Fruit fly (Drosophila melanogaster) whole organism, embryonic: ENCODE data around the gene Rpt4.

ENCODE experiments used
- B-H1 ChIP-seq: fragments of 200-800 bp; sonication (Bioruptor generic); IDR thresholded peaks from 3 replicates; pipeline ENCODE4 v1.3.6; 2022; ENCODE audit warnings: missing biosample characterization, missing genetic modification characterization
- CG11085 ChIP-seq: fragments of 200-800 bp; sonication (Bioruptor generic); IDR thresholded peaks from 2 replicates; pipeline ENCODE4 v1.3.6; 2022; ENCODE audit warnings: missing biosample characterization, missing genetic modification characterization
- CG11723 ChIP-seq: fragments of 200-800 bp; sonication (Bioruptor generic); optimal IDR thresholded peaks from 2 replicates; lab custom pipeline; 2017; ENCODE audit warnings: missing biosample characterization, mild to moderate bottlenecking, missing genetic modification characterization
- CG14667 ChIP-seq: fragments of 200-800 bp; sonication (Bioruptor generic); IDR thresholded peaks from 2 replicates; pipeline ENCODE4 v1.3.6; 2022; ENCODE audit warnings: missing biosample characterization, missing genetic modification characterization
- CG1602 ChIP-seq: fragments of 200-800 bp; sonication (Bioruptor generic); optimal IDR thresholded peaks from 3 replicates; lab custom pipeline; 2016; ENCODE audit warnings: missing biosample characterization, missing genetic modification characterization
- CG1647 ChIP-seq: fragments of 200-800 bp; sonication (Bioruptor generic); optimal IDR thresholded peaks from 3 replicates; lab custom pipeline; 2016; ENCODE audit warnings: missing biosample characterization, missing genetic modification characterization
- CG18619 ChIP-seq: fragments of 200-800 bp; sonication (Bioruptor generic); optimal IDR thresholded peaks from 3 replicates; lab custom pipeline; 2017; ENCODE audit warnings: missing biosample characterization, mild to moderate bottlenecking, missing genetic modification characterization
- CG32767 ChIP-seq: fragments of 200-800 bp; sonication (Bioruptor generic); IDR thresholded peaks from 2 replicates; pipeline ENCODE4 v1.3.6; 2022; ENCODE audit warnings: missing biosample characterization, missing genetic modification characterization
- CG33557 ChIP-seq: fragments of 200-800 bp; sonication (Bioruptor generic); optimal IDR thresholded peaks from 2 replicates; lab custom pipeline; 2019; ENCODE audit warnings: missing biosample characterization, mild to moderate bottlenecking, missing genetic modification characterization, moderate library complexity
- CG4730 ChIP-seq: fragments of 200-800 bp; sonication (Bioruptor generic); IDR thresholded peaks from 2 replicates; pipeline ENCODE4 v1.3.6; 2022; ENCODE audit warnings: missing biosample characterization, missing genetic modification characterization
- CG5245 ChIP-seq: fragments of 200-800 bp; sonication (Bioruptor generic); optimal IDR thresholded peaks from 3 replicates; lab custom pipeline; 2016; ENCODE audit warnings: missing biosample characterization, missing genetic modification characterization
- CG6175 ChIP-seq: fragments of 200-800 bp; sonication (Bioruptor generic); IDR thresholded peaks from 3 replicates; pipeline ENCODE4 v1.3.6; 2022; ENCODE audit warnings: missing biosample characterization, missing genetic modification characterization
- CG6272 ChIP-seq: fragments of 200-800 bp; sonication (Bioruptor generic); IDR thresholded peaks from 2 replicates; pipeline ENCODE4 v1.3.6; 2022; ENCODE audit warnings: missing biosample characterization, missing genetic modification characterization
- CG7357 ChIP-seq: fragments of 200-800 bp; sonication (Bioruptor generic); IDR thresholded peaks from 3 replicates; pipeline ENCODE4 v1.3.6; 2022; ENCODE audit warnings: missing biosample characterization, missing genetic modification characterization
- CG7745 ChIP-seq: fragments of 200-800 bp; sonication (Bioruptor generic); optimal IDR thresholded peaks from 2 replicates; lab custom pipeline; 2018; ENCODE audit warnings: missing biosample characterization, mild to moderate bottlenecking, missing genetic modification characterization, moderate library complexity
- CG7987 ChIP-seq: fragments of 200-800 bp; sonication (Bioruptor generic); optimal IDR thresholded peaks from 2 replicates; lab custom pipeline; 2018; ENCODE audit warnings: missing biosample characterization, mild to moderate bottlenecking, missing genetic modification characterization, moderate library complexity
- CkIIα-i1 ChIP-seq: fragments of 200-800 bp; sonication (Bioruptor generic); IDR thresholded peaks from 2 replicates; pipeline ENCODE4 v1.3.6; 2022; ENCODE audit warnings: missing biosample characterization, missing genetic modification characterization
- Dad ChIP-seq: fragments of 200-800 bp; sonication (Bioruptor generic); optimal IDR thresholded peaks from 3 replicates; lab custom pipeline; 2016; ENCODE audit warnings: missing biosample characterization, missing genetic modification characterization
- Dek ChIP-seq: fragments of 200-800 bp; sonication (Bioruptor generic); optimal IDR thresholded peaks from 3 replicates; lab custom pipeline; 2019; ENCODE audit warnings: missing biosample characterization, mild to moderate bottlenecking, missing genetic modification characterization, moderate library complexity
- Dfd ChIP-seq, 2 experiments: fragments of >200 bp; optimal IDR thresholded peaks; 2 replicates each; lab custom pipeline; 2017; ENCODE audit warnings: missing biosample characterization in 2 of 2, missing genetic modification characterization in 2 of 2
- Dp ChIP-seq: fragments of 200-800 bp; sonication (Bioruptor generic); optimal IDR thresholded peaks from 2 replicates; lab custom pipeline; 2018; ENCODE audit warnings: missing biosample characterization, mild to moderate bottlenecking, missing genetic modification characterization, moderate library complexity
- H15 ChIP-seq: fragments of 200-800 bp; sonication (Bioruptor generic); IDR thresholded peaks from 3 replicates; pipeline ENCODE4 v1.3.6; 2022; ENCODE audit warnings: missing biosample characterization, missing genetic modification characterization
- Hr39 ChIP-seq: fragments of >200 bp; optimal IDR thresholded peaks from 2 replicates; lab custom pipeline; 2017
- MBD-R2 ChIP-seq: fragments of 200-800 bp; sonication (Bioruptor generic); IDR thresholded peaks from 2 replicates; pipeline ENCODE4 v1.3.6; 2022; ENCODE audit warnings: missing biosample characterization, missing genetic modification characterization
- NFAT ChIP-seq: fragments of 200-800 bp; sonication (Bioruptor generic); IDR thresholded peaks from 2 replicates; pipeline ENCODE4 v1.3.6; 2022; ENCODE audit warnings: missing biosample characterization, missing genetic modification characterization
- PHDP ChIP-seq: fragments of 200-800 bp; sonication (Bioruptor generic); optimal IDR thresholded peaks from 3 replicates; lab custom pipeline; 2018; ENCODE audit warnings: missing biosample characterization, mild to moderate bottlenecking, missing genetic modification characterization, moderate library complexity
- Pdp1 ChIP-seq, 2 experiments: fragments of 200-800 bp; sonication (Bioruptor generic); optimal IDR thresholded peaks; 3 replicates each; lab custom pipeline; 2016; ENCODE audit warnings: missing biosample characterization in 2 of 2, missing genetic modification characterization in 2 of 2, mild to moderate bottlenecking in 1 of 2, moderate library complexity in 1 of 2
- Sox100B ChIP-seq: fragments of 200-800 bp; sonication (Bioruptor generic); optimal IDR thresholded peaks from 3 replicates; lab custom pipeline; 2018; ENCODE audit warnings: missing biosample characterization, mild to moderate bottlenecking, missing genetic modification characterization
- Sry-β ChIP-seq: fragments of 200-800 bp; sonication (Bioruptor generic); optimal IDR thresholded peaks from 2 replicates; lab custom pipeline; 2018; ENCODE audit warnings: missing biosample characterization, mild to moderate bottlenecking, missing genetic modification characterization, moderate library complexity
- Taf1 ChIP-seq: fragments of 200-800 bp; sonication (Bioruptor generic); IDR thresholded peaks from 2 replicates; pipeline ENCODE4 v1.3.6; 2022; ENCODE audit warnings: missing biosample characterization, missing genetic modification characterization
- Usf ChIP-seq: fragments of 200-800 bp; sonication (Bioruptor generic); optimal IDR thresholded peaks from 2 replicates; lab custom pipeline; 2017; ENCODE audit warnings: missing genotype, missing biosample characterization, missing genetic modification characterization
- cad ChIP-seq: fragments of >200 bp; optimal IDR thresholded peaks from 2 replicates; lab custom pipeline; 2017; ENCODE audit warnings: missing biosample characterization, missing genetic modification characterization
- cato ChIP-seq: fragments of 200-800 bp; sonication (Bioruptor generic); optimal IDR thresholded peaks from 2 replicates; lab custom pipeline; 2016; ENCODE audit warnings: missing biosample characterization, missing genetic modification characterization, borderline replicate concordance
- cg ChIP-seq: fragments of 200-800 bp; sonication (Bioruptor generic); optimal IDR thresholded peaks from 3 replicates; lab custom pipeline; 2019; ENCODE audit warnings: missing biosample characterization, mild to moderate bottlenecking, missing genetic modification characterization, moderate library complexity
- da ChIP-seq: fragments of 200-800 bp; sonication (Bioruptor generic); optimal IDR thresholded peaks from 2 replicates; lab custom pipeline; 2016; ENCODE audit warnings: missing biosample characterization, missing genetic modification characterization
- dpn ChIP-seq, 2 experiments: fragments of 200-800 bp; sonication (Bioruptor generic); optimal IDR thresholded peaks; 3 replicates each; lab custom pipeline; 2016; ENCODE audit warnings: missing biosample characterization in 2 of 2, missing genetic modification characterization in 2 of 2
- dysf ChIP-seq: fragments of 200-800 bp; sonication (Bioruptor generic); IDR thresholded peaks from 3 replicates; pipeline ENCODE4 v1.3.6; 2022; ENCODE audit warnings: missing biosample characterization, missing genetic modification characterization
- ewg ChIP-seq: fragments of 200-800 bp; sonication (Bioruptor generic); optimal IDR thresholded peaks from 3 replicates; lab custom pipeline; 2017; ENCODE audit warnings: mild to moderate bottlenecking, missing biosample characterization, missing genetic modification reagents, missing genetic modification characterization
- gsb-n ChIP-seq: fragments of 200-800 bp; sonication (Bioruptor generic); optimal IDR thresholded peaks from 3 replicates; lab custom pipeline; 2018; ENCODE audit warnings: missing biosample characterization, mild to moderate bottlenecking, missing genetic modification characterization
- ham ChIP-seq: fragments of 200-800 bp; sonication (Bioruptor generic); IDR thresholded peaks from 2 replicates; pipeline ENCODE4 v1.3.6; 2022; ENCODE audit warnings: missing biosample characterization, missing genetic modification characterization
- kah ChIP-seq: fragments of 200-800 bp; sonication (Bioruptor generic); optimal IDR thresholded peaks from 2 replicates; lab custom pipeline; 2018; ENCODE audit warnings: missing biosample characterization, mild to moderate bottlenecking, missing genetic modification characterization
- knrl ChIP-seq: fragments of 200-800 bp; sonication (Bioruptor generic); IDR thresholded peaks from 3 replicates; pipeline ENCODE4 v1.3.6; 2022; ENCODE audit warnings: missing biosample characterization, missing genetic modification characterization; ENCODE audit not compliant: partially characterized antibody
- lola ChIP-seq, 3 experiments: fragments of >200 bp in 2 of 3; fragments of 200-800 bp in 1 of 3; sonication (Bioruptor generic) in 1 of 3; optimal IDR thresholded peaks; 2 replicates each; lab custom pipeline; 2017 to 2019; ENCODE audit warnings: missing biosample characterization in 3 of 3, missing genetic modification characterization in 3 of 3, mild to moderate bottlenecking in 1 of 3, moderate library complexity in 1 of 3
- nerfin-2 ChIP-seq: fragments of 200-800 bp; sonication (Bioruptor generic); IDR thresholded peaks from 2 replicates; pipeline ENCODE4 v1.3.6; 2022; ENCODE audit warnings: missing biosample characterization, missing genetic modification characterization; ENCODE audit not compliant: partially characterized antibody
- p53 ChIP-seq: fragments of 200-800 bp; sonication (Bioruptor generic); optimal IDR thresholded peaks from 2 replicates; lab custom pipeline; 2016; ENCODE audit warnings: missing biosample characterization, missing genetic modification characterization
- pfk ChIP-seq: fragments of 200-800 bp; sonication (Bioruptor generic); optimal IDR thresholded peaks from 2 replicates; lab custom pipeline; 2018; ENCODE audit warnings: missing biosample characterization, mild to moderate bottlenecking, missing genetic modification characterization, moderate library complexity
- scrt ChIP-seq: fragments of 200-800 bp; sonication (Bioruptor generic); optimal IDR thresholded peaks from 2 replicates; lab custom pipeline; 2018; ENCODE audit warnings: missing biosample characterization, mild to moderate bottlenecking, missing genetic modification characterization, moderate library complexity
- shn ChIP-seq: fragments of 200-800 bp; sonication (Bioruptor generic); optimal IDR thresholded peaks from 3 replicates; lab custom pipeline; 2016; ENCODE audit warnings: missing biosample characterization, missing genetic modification characterization
- sisA ChIP-seq: fragments of 200-800 bp; sonication (Bioruptor generic); IDR thresholded peaks from 2 replicates; pipeline ENCODE4 v1.3.6; 2022; ENCODE audit warnings: missing biosample characterization, missing genetic modification characterization
- vnd ChIP-seq: fragments of 200-800 bp; sonication (Bioruptor generic); IDR thresholded peaks from 3 replicates; pipeline ENCODE4 v1.3.6; 2022; ENCODE audit warnings: missing biosample characterization, missing genetic modification characterization; ENCODE audit not compliant: partially characterized antibody

Gene Rpt4

dm6 chrX:6340593-6341068 lies 49.6 kb upstream of the Rpt4 start (continued):
- peak; percentile 51 for TF ChIP-seq gsb-n (tag; lab: Kevin White, UChicago)
- no peak for TF ChIP-seq CG4730
- TF ChIP-seq B-H1 (GFP tag; lab: Robert Waterston, UW), result no peak; the same call in 2 of the 3 replicates
- peak; percentile 6 for TF ChIP-seq CG33557 (GFP tag; lab: Kevin White, UChicago)
- TF ChIP-seq CG5245 (GFP tag; lab: Kevin White, UChicago), result peak; percentile 61
- TF ChIP-seq cato, result no peak
- peak; percentile 15 for TF ChIP-seq CG1602 (GFP tag; lab: Kevin White, UChicago)
- TF ChIP-seq Hr39 (lab: Kevin White, UChicago), result no peak
- peak; percentile 77 for TF ChIP-seq PHDP (tag; lab: Kevin White, UChicago)
- TF ChIP-seq CG11085 (GFP tag; lab: Robert Waterston, UW), result peak; percentile 51; the same call in 1 of the 2 replicates
- 0 out of 3 replicates have a peak, but pooled peaks have one; percentile 40 for TF ChIP-seq CG7357 (GFP tag; lab: Robert Waterston, UW)
- peak; percentile 67 for TF ChIP-seq Dek (tag; lab: Kevin White, UChicago)
- peak; percentile 23 for TF ChIP-seq Dad (GFP tag; lab: Kevin White, UChicago)
- TF ChIP-seq NFAT (GFP tag; lab: Robert Waterston, UW), result no peak
- peak; percentile 74 for TF ChIP-seq scrt (GFP tag; lab: Kevin White, UChicago)
- TF ChIP-seq cad (GFP tag; lab: Kevin White, UChicago), result no peak
- TF ChIP-seq CG14667 (GFP tag; lab: Robert Waterston, UW), result 0 out of 2 replicates have a peak, but pooled peaks have one; percentile 27
- TF ChIP-seq sisA (GFP tag; lab: Robert Waterston, UW), result no peak
- TF ChIP-seq Pdp1 (GFP tag; optimal IDR thresholded peaks at IDR 0.05; lab: Kevin White, UChicago), result peak; percentile 7 to 56
- TF ChIP-seq CG7745 (tag; lab: Kevin White, UChicago), result no peak
- TF ChIP-seq pfk, result no peak
- no peak for TF ChIP-seq cg
- TF ChIP-seq CG32767 (GFP tag; lab: Robert Waterston, UW), result no peak; the same call in 1 of the 2 replicates
- no peak for TF ChIP-seq knrl (GFP tag; lab: Robert Waterston, UW)
- no peak for TF ChIP-seq vnd (GFP tag; lab: Robert Waterston, UW)
- 0 out of 2 replicates have a peak, but pooled peaks have one; percentile 17 for TF ChIP-seq Taf1 (GFP tag; lab: Robert Waterston, UW)
- no peak for TF ChIP-seq CG1647
- TF ChIP-seq CG11723 (GFP tag; lab: Kevin White, UChicago), result peak; percentile 79
- TF ChIP-seq CkIIα-i1, result no peak
- TF ChIP-seq shn (GFP tag; lab: Kevin White, UChicago), result no peak
- TF ChIP-seq Usf, result peak; percentile 67
- TF ChIP-seq p53 (GFP tag; lab: Kevin White, UChicago), result no peak
- no peak for TF ChIP-seq nerfin-2
- TF ChIP-seq Dfd (GFP tag; optimal IDR thresholded peaks at IDR 0.05; lab: Kevin White, UChicago), result no peak
- TF ChIP-seq CG6175 (GFP tag; lab: Robert Waterston, UW), result no peak
- TF ChIP-seq da (GFP tag; lab: Kevin White, UChicago), result no peak
- no peak for TF ChIP-seq CG7987 (GFP tag; lab: Kevin White, UChicago)
- no peak for TF ChIP-seq Sry-β (GFP tag; lab: Kevin White, UChicago)
- TF ChIP-seq lola (GFP tag; optimal IDR thresholded peaks at IDR 0.05; lab: Kevin White, UChicago), result peak in 1 of 3 experiments; percentile 70
- TF ChIP-seq Dp (GFP tag; lab: Kevin White, UChicago), result no peak
- peak in 1 of 2 experiments; percentile 63 for TF ChIP-seq dpn (GFP tag; optimal IDR thresholded peaks at IDR 0.05; lab: Kevin White, UChicago)
- no peak for TF ChIP-seq ham (GFP tag; lab: Robert Waterston, UW)
- TF ChIP-seq CG6272 (GFP tag; lab: Robert Waterston, UW), result no peak
- peak; percentile 62 for TF ChIP-seq dysf
- TF ChIP-seq CG18619 (GFP tag; lab: Kevin White, UChicago), result peak; percentile 87
- peak; percentile 51 for TF ChIP-seq kah
- no peak; the same call in 1 of the 2 replicates for TF ChIP-seq MBD-R2
- peak; percentile 58 for TF ChIP-seq ewg (GFP tag; lab: Kevin White, UChicago)
- peak; percentile 55; the same call in 1 of the 3 replicates for TF ChIP-seq H15 (GFP tag; lab: Robert Waterston, UW)
- peak; percentile 88 for TF ChIP-seq Sox100B (GFP tag; lab: Kevin White, UChicago)
